Fruit fly (Drosophila melanogaster): ENCODE data around the gene Mnn1.

The Mnn1 gene

dm6 chr2L:7056189-7056926 is at the start of gene Mnn1:
TSS of gene Mnn1 (plus strand) at chr2L:7056301.
- peak; percentile 41 for TF ChIP-seq CG17801 (GFP tag; optimal IDR thresholded peaks at IDR 0.05; ENCODE audit: partially characterized antibody)

dm6 chr2L:7007564-7007963 is 48.5 kb upstream of the Mnn1 start:
- no peak for TF ChIP-seq CG17801 (GFP tag; optimal IDR thresholded peaks at IDR 0.05; ENCODE audit: partially characterized antibody)

dm6 chr2L:7009807-7010470 is 46.2 kb upstream of the Mnn1 start, which contains the start of gene uif:
TSS of gene uif (minus strand) at chr2L:7010359.
- no peak for TF ChIP-seq CG17801 (GFP tag; optimal IDR thresholded peaks at IDR 0.05; ENCODE audit: partially characterized antibody)

- TF ChIP-seq CG17801 (GFP tag; optimal IDR thresholded peaks at IDR 0.05; ENCODE audit: partially characterized antibody): no peak
Measured at dm6 chr2L:7010513-7010912, 45.6 kb upstream of the Mnn1 start.

- TF ChIP-seq CG17801 (GFP tag; optimal IDR thresholded peaks at IDR 0.05; ENCODE audit: partially characterized antibody): no peak
Measured at dm6 chr2L:7011962-7012361, 44.1 kb upstream of the Mnn1 start, which contains the start of gene CG43321. TSS of gene CG43321 (plus strand) at chr2L:7012262.

dm6 chr2L:7013157-7013556 is 42.9 kb upstream of the Mnn1 start, which contains the start of gene CG43322:
TSS of gene CG43322 (plus strand) at chr2L:7013396.
- no peak for TF ChIP-seq CG17801 (GFP tag; optimal IDR thresholded peaks at IDR 0.05; ENCODE audit: partially characterized antibody)

dm6 chr2L:7021382-7021781 is 34.7 kb upstream of the Mnn1 start, which contains the start of gene Pcp:
TSS of gene Pcp (plus strand) at chr2L:7021682.
- no peak for TF ChIP-seq CG17801 (GFP tag; optimal IDR thresholded peaks at IDR 0.05; ENCODE audit: partially characterized antibody)

DNA sequence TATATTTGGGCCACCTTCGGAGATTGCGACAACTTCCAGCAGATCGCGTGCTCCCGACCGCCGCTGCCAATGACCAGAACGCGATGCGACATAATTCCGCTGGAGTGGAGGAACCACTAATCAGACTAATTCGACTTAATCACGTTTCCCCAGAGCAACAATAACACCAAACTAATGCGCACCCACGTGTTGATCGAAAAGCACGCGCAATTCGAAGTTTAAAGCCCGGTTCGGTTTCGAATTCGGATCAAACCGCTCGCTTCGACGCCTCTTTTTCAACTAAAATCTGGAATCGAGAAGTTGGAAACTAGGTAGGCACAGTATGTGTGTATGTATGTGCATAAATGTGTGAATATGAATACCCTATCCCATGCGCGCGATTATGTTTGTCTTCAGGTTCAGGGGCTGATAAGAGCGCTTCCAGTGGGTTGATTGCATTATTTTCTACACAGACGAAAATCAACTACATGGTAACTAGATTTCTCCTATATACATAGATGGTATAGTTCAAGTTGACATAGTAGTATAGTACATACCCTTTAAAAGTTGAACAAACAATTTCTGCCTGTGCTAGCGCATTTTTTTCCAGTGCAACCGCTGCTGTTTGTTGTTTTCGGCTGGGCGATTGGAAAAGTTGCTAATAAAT is 32.4 kb upstream of the Mnn1 start, which contains the start of gene Gart:
Gene Gart, minus strand, starts transcription at position 285 of the 646 bp plus-strand sequence.
- no peak for TF ChIP-seq CG17801 (GFP tag; optimal IDR thresholded peaks at IDR 0.05; ENCODE audit: partially characterized antibody)

DNA sequence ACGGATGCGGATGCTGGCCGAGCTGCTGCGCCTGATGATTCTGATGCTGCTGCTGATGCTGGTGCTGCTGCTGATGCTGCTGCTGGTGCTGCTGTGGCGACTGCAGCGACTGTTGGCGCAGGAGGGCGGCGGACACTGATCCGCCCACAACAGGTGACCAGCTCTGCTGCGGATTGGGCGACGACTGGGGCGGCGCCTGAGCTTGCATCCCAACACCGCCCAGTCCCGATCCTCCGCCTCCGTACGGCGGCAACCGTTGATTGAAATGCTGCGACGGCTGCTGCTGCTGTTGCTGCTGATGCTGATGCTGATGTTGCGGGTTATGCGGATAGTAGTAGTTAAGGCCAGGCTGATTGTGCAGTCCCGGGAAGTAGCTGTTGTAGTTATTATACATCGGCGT is 30.9 kb upstream of the Mnn1 start:
- no peak for TF ChIP-seq CG17801 (GFP tag; optimal IDR thresholded peaks at IDR 0.05; ENCODE audit: partially characterized antibody)

dm6 chr2L:7026308-7026707 is 29.8 kb upstream of the Mnn1 start:
- no peak for TF ChIP-seq CG17801 (GFP tag; optimal IDR thresholded peaks at IDR 0.05; ENCODE audit: partially characterized antibody)

- TF ChIP-seq CG17801 (GFP tag; optimal IDR thresholded peaks at IDR 0.05; ENCODE audit: partially characterized antibody): peak; percentile 42
Measured at dm6 chr2L:7026988-7027908, 28.9 kb upstream of the Mnn1 start, which contains the start of the genes CG31908 and MME1. TSS of gene CG31908 (minus strand) at chr2L:7027389. TSS of gene MME1 (plus strand) at chr2L:7027526.

DNA sequence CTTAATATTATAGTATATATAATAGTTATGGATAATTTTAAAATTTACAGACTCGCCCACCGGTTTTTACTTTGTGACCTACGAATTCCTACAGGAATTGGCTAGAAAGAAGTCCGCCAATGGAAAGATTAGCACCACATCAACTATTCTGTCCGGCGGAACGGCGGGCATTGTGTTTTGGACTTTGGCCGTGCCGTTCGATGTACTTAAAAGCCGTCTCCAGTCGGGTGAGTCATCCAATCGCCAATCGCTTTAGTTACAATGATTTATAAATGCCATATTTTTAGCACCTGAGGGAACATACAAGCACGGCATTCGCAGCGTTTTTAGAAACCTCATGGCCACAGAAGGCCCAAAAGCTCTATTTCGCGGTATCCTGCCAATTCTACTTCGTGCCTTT is 27.7 kb upstream of the Mnn1 start:
- TF ChIP-seq CG17801 (GFP tag; optimal IDR thresholded peaks at IDR 0.05; ENCODE audit: partially characterized antibody): no peak

DNA sequence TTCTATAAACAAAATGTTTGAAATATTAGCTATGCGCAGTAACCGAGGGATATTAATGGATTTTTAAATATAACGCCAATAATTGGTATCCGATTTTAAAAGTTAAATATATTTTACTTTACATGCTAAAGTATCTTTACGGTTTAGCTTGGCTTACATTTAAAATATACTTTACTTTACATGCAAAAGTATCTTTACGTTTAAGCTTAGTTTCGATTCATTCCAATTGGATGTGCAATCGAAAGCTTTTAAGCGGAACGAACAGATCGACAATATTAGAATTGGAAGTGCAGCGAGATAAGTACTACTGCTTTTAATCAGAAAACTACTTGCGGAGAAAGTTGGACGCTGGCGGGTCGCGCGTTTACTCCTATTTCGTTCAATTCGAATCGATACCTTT is 27.1 kb upstream of the Mnn1 start:
- no peak for TF ChIP-seq CG17801 (GFP tag; optimal IDR thresholded peaks at IDR 0.05; ENCODE audit: partially characterized antibody)

- peak; percentile 80 for TF ChIP-seq CG17801 (GFP tag; optimal IDR thresholded peaks at IDR 0.05; ENCODE audit: partially characterized antibody)
Measured at dm6 chr2L:7032517-7032951, 23.6 kb upstream of the Mnn1 start, which contains the start of the genes Rab30 and Caper. TSS of gene Rab30 (minus strand) at chr2L:7032606. TSS of gene Caper (plus strand) at chr2L:7032721.
